Worm (Caenorhabditis elegans) whole organism, L3 larva: ENCODE data around the gene che-11.

Experiments
- R02D3.7 ChIP-seq: fragments of 150-350 bp; optimal IDR thresholded peaks from 2 replicates; lab custom pipeline; 2014; ENCODE audit warnings: missing biosample characterization, missing genetic modification characterization
- aly-2 ChIP-seq: fragments of 150-350 bp; optimal IDR thresholded peaks from 2 replicates; lab custom pipeline; 2014; ENCODE audit warnings: missing biosample characterization, missing genetic modification characterization
- ama-1 ChIP-seq: fragments of 150-350 bp; optimal IDR thresholded peaks from 2 replicates; lab custom pipeline; 2018
- ceh-16 ChIP-seq: sonication (generic microtip); optimal IDR thresholded peaks from 2 replicates; lab custom pipeline; 2017; ENCODE audit warnings: missing biosample characterization, missing genetic modification characterization
- ceh-28 ChIP-seq: fragments of 150-350 bp; optimal IDR thresholded peaks from 2 replicates; lab custom pipeline; 2014; ENCODE audit warnings: missing biosample characterization, missing genetic modification reagents, missing genetic modification characterization
- ceh-82 ChIP-seq: fragments of 150-350 bp; optimal IDR thresholded peaks from 2 replicates; lab custom pipeline; 2014; ENCODE audit warnings: missing biosample characterization, missing genetic modification characterization
- ceh-9 ChIP-seq: sonication (generic microtip); optimal IDR thresholded peaks from 2 replicates; lab custom pipeline; 2018; ENCODE audit warnings: missing biosample characterization, missing genetic modification characterization
- daf-12 ChIP-seq: fragments of 150-350 bp; optimal IDR thresholded peaks from 2 replicates; lab custom pipeline; 2014; ENCODE audit warnings: missing biosample characterization, missing genetic modification reagents, missing genetic modification characterization
- egl-27 ChIP-seq: sonication (generic microtip); optimal IDR thresholded peaks from 4 replicates; lab custom pipeline; 2017; ENCODE audit warnings: missing biosample characterization, missing genetic modification reagents, missing genetic modification characterization
- elt-1 ChIP-seq: fragments of 150-350 bp; optimal IDR thresholded peaks from 2 replicates; lab custom pipeline; 2014; ENCODE audit warnings: missing biosample characterization, missing genetic modification characterization
- elt-2 ChIP-seq: sonication (generic microtip); optimal IDR thresholded peaks from 2 replicates; lab custom pipeline; 2016; ENCODE audit warnings: missing genetic modification reagents, mild to moderate bottlenecking, missing genetic modification characterization, missing compliant biosample characterization
- elt-3 ChIP-seq, 3 experiments: fragments of 150-350 bp in 1 of 3; sonication (generic microtip) in 2 of 3; optimal IDR thresholded peaks; 2 replicates in 2 of 3; 4 replicates in 1 of 3; lab custom pipeline; 2014 to 2017; ENCODE audit warnings: missing biosample characterization in 3 of 3, missing genetic modification characterization in 3 of 3
- fkh-10 ChIP-seq: sonication (generic microtip); optimal IDR thresholded peaks from 2 replicates; lab custom pipeline; 2017; ENCODE audit warnings: missing biosample characterization, missing genetic modification reagents, missing genetic modification characterization
- hmg-11 ChIP-seq: sonication (generic microtip); optimal IDR thresholded peaks from 2 replicates; lab custom pipeline; 2016; ENCODE audit warnings: missing genetic modification characterization, missing compliant biosample characterization
- lin-15B ChIP-seq: fragments of 150-350 bp; optimal IDR thresholded peaks from 2 replicates; lab custom pipeline; 2014; ENCODE audit warnings: missing biosample characterization, missing genetic modification characterization
- lin-39 ChIP-seq: fragments of 150-350 bp; optimal IDR thresholded peaks from 2 replicates; lab custom pipeline; 2018; ENCODE audit warnings: missing biosample characterization, missing genetic modification reagents, missing genetic modification characterization
- lsy-12 ChIP-seq: sonication (generic microtip); optimal IDR thresholded peaks from 2 replicates; lab custom pipeline; 2016; ENCODE audit warnings: mild to moderate bottlenecking, missing genetic modification characterization, missing compliant biosample characterization
- mdl-1 ChIP-seq: fragments of 150-350 bp; optimal IDR thresholded peaks from 2 replicates; lab custom pipeline; 2014; ENCODE audit warnings: missing biosample characterization, missing genetic modification characterization
- mml-1 ChIP-seq: fragments of 150-350 bp; sonication (generic microtip); optimal IDR thresholded peaks from 3 replicates; lab custom pipeline; 2014; ENCODE audit warnings: missing biosample characterization, missing genetic modification characterization
- nfya-1 ChIP-seq: sonication (generic microtip); optimal IDR thresholded peaks from 2 replicates; lab custom pipeline; 2017; ENCODE audit warnings: missing genetic modification characterization, mild to moderate bottlenecking, missing compliant biosample characterization, antibody characterized with exemption, moderate library complexity; ENCODE audit not compliant: insufficient read depth
- nhr-23 ChIP-seq: fragments of 150-350 bp; optimal IDR thresholded peaks from 2 replicates; lab custom pipeline; 2014; ENCODE audit warnings: missing biosample characterization, missing genetic modification reagents, missing genetic modification characterization
- nhr-25 ChIP-seq: sonication (generic microtip); optimal IDR thresholded peaks from 2 replicates; lab custom pipeline; 2017; ENCODE audit warnings: missing biosample characterization, missing genetic modification characterization
- nhr-77 ChIP-seq: fragments of 150-350 bp; optimal IDR thresholded peaks from 2 replicates; lab custom pipeline; 2014; ENCODE audit warnings: missing biosample characterization, missing genetic modification characterization
- pha-4 ChIP-seq: fragments of 150-350 bp; optimal IDR thresholded peaks from 2 replicates; lab custom pipeline; 2014; ENCODE audit warnings: missing biosample characterization, missing genetic modification reagents, missing genetic modification characterization
- sea-2 ChIP-seq: fragments of 150-350 bp; sonication (generic microtip); optimal IDR thresholded peaks from 4 replicates; lab custom pipeline; 2014; ENCODE audit warnings: missing biosample characterization, missing genetic modification reagents, missing genetic modification characterization
- skn-1 ChIP-seq: fragments of 150-350 bp; optimal IDR thresholded peaks from 2 replicates; lab custom pipeline; 2014; ENCODE audit warnings: missing biosample characterization, missing genetic modification characterization
- snpc-4 ChIP-seq: fragments of 150-350 bp; optimal IDR thresholded peaks from 2 replicates; lab custom pipeline; 2014; ENCODE audit warnings: missing biosample characterization, missing genetic modification characterization
- tbx-2 ChIP-seq: sonication (generic microtip); optimal IDR thresholded peaks from 2 replicates; lab custom pipeline; 2016; ENCODE audit warnings: mild to moderate bottlenecking, missing genetic modification characterization, missing compliant biosample characterization
- unc-39 ChIP-seq: sonication (generic microtip); optimal IDR thresholded peaks from 4 replicates; lab custom pipeline; 2017; ENCODE audit warnings: missing biosample characterization, missing genetic modification characterization
- unc-62 ChIP-seq: fragments of 150-350 bp; sonication (generic microtip); optimal IDR thresholded peaks from 4 replicates; lab custom pipeline; 2014; ENCODE audit warnings: missing biosample characterization, missing genetic modification reagents, missing genetic modification characterization
- ztf-11 ChIP-seq: fragments of 150-350 bp; optimal IDR thresholded peaks from 2 replicates; lab custom pipeline; 2014; ENCODE audit warnings: missing biosample characterization, missing genetic modification characterization

che-11 gene

ce11 chrV:12196659-12197058 is 46.2 kb upstream of the che-11 start:
- TF ChIP-seq lsy-12 (no peak), mdl-1 (tag; lab: Kevin White, UChicago) (no peak), pha-4 (tag; lab: Kevin White, UChicago) (peak; percentile 89)

ce11 chrV:12195845-12196244 is 45.3 kb upstream of the che-11 start, which contains the start of gene ZK836.3:
ZK836.3 (minus strand) TSS chrV:12195945.
- TF ChIP-seq tbx-2 (tag; lab: Kevin White, UChicago) (no peak), pha-4 (tag; lab: Kevin White, UChicago) (peak; percentile 43)

- no peak for TF ChIP-seq ceh-9 (tag; lab: Kevin White, UChicago)
- no peak for TF ChIP-seq ceh-16 (tag; lab: Kevin White, UChicago)
- no peak for TF ChIP-seq aly-2 (tag; lab: Kevin White, UChicago)
- no peak for TF ChIP-seq unc-62
- TF ChIP-seq mml-1 = no peak
- TF ChIP-seq sea-2 (GFP tag; lab: Kevin White, UChicago) = no peak
- TF ChIP-seq lin-39 (tag; lab: Kevin White, UChicago) = no peak
- TF ChIP-seq nhr-77 (tag; lab: Kevin White, UChicago) = no peak
- peak; percentile 12 for TF ChIP-seq nhr-25 (tag; lab: Kevin White, UChicago)
- no peak for TF ChIP-seq snpc-4 (tag; lab: Kevin White, UChicago)
- no peak for TF ChIP-seq skn-1 (tag; lab: Kevin White, UChicago)
- no peak for TF ChIP-seq unc-39 (tag; lab: Kevin White, UChicago)
- TF ChIP-seq ceh-82 (tag; lab: Kevin White, UChicago) = no peak
- TF ChIP-seq lsy-12 = no peak
- peak; percentile 34 for TF ChIP-seq ceh-28 (tag; lab: Kevin White, UChicago)
- TF ChIP-seq fkh-10 = no peak
- TF ChIP-seq elt-1 = peak; percentile 7
- TF ChIP-seq ztf-11 (tag; lab: Kevin White, UChicago) = no peak
Observed at ce11 chrV:12194275-12194674, 43.8 kb upstream of the che-11 start, which contains the start of gene ogdh-2. ogdh-2 (plus strand) TSS chrV:12194507.

ce11 chrV:12192129-12192528 is 41.6 kb upstream of the che-11 start, which contains the start of gene rnp-1:
rnp-1 (plus strand) TSS chrV:12192273.
- peak; percentile 10 for TF ChIP-seq pha-4 (tag; lab: Kevin White, UChicago)
- TF ChIP-seq ztf-11 (tag; lab: Kevin White, UChicago) = no peak
- TF ChIP-seq egl-27 (tag; lab: Kevin White, UChicago) = no peak
- peak; percentile 35 for TF ChIP-seq ama-1 (lab: Kevin White, UChicago)

ce11 chrV:12190943-12191569 is 40.5 kb upstream of the che-11 start, which contains the start of gene dpy-30:
dpy-30 (plus strand) TSS chrV:12191519.
- TF ChIP-seq skn-1 (tag; lab: Kevin White, UChicago) (no peak), R02D3.7 (tag; lab: Kevin White, UChicago) (no peak), nfya-1 (tag; lab: Kevin White, UChicago) (peak; percentile 82), elt-3 (tag; optimal IDR thresholded peaks at IDR 0.05; lab: Kevin White, UChicago) (no peak), daf-12 (tag; lab: Kevin White, UChicago) (no peak), ceh-28 (tag; lab: Kevin White, UChicago) (peak; percentile 38), unc-39 (tag; lab: Kevin White, UChicago) (no peak), sea-2 (GFP tag; lab: Kevin White, UChicago) (no peak), pha-4 (tag; lab: Kevin White, UChicago) (peak; percentile 86), ceh-9 (tag; lab: Kevin White, UChicago) (no peak), unc-62 (no peak), hmg-11 (tag; lab: Kevin White, UChicago) (peak; percentile 72), nhr-77 (tag; lab: Kevin White, UChicago) (no peak), nhr-23 (tag; lab: Kevin White, UChicago) (peak; percentile 38), elt-2 (tag; lab: Kevin White, UChicago) (peak; percentile 42), nhr-25 (tag; lab: Kevin White, UChicago) (peak; percentile 65), lin-39 (tag; lab: Kevin White, UChicago) (peak; percentile 50), snpc-4 (tag; lab: Kevin White, UChicago) (peak; percentile 64), ama-1 (lab: Kevin White, UChicago) (no peak), lin-15B (peak; percentile 29)
